Worm (Caenorhabditis elegans) whole organism, mixed stage, embryonic: ENCODE data around the gene nlp-51.

ENCODE experiments used
- bed-3 ChIP-seq: fragments of 200-800 bp; sonication (Bioruptor generic); optimal IDR thresholded peaks from 3 replicates; lab custom pipeline; 2018; ENCODE audit warnings: mild to moderate bottlenecking, missing genetic modification characterization, moderate library complexity, missing compliant biosample characterization
- blmp-1 ChIP-seq: fragments of 150-350 bp; optimal IDR thresholded peaks from 2 replicates; lab custom pipeline; 2014; ENCODE audit warnings: missing biosample characterization, missing genetic modification characterization
- ceh-43 ChIP-seq: fragments of 200-800 bp; sonication (Bioruptor generic); optimal IDR thresholded peaks from 2 replicates; lab custom pipeline; 2018; ENCODE audit warnings: mild to moderate bottlenecking, missing genetic modification characterization, moderate library complexity, missing compliant biosample characterization
- elt-1 ChIP-seq: sonication (generic microtip); optimal IDR thresholded peaks from 2 replicates; lab custom pipeline; 2017; ENCODE audit warnings: missing genetic modification characterization, mild to moderate bottlenecking, missing compliant biosample characterization, antibody characterized with exemption, moderate library complexity, borderline replicate concordance; ENCODE audit not compliant: insufficient read depth
- lin-13 ChIP-seq: fragments of 150-350 bp; optimal IDR thresholded peaks from 2 replicates; lab custom pipeline; 2014; ENCODE audit warnings: missing biosample characterization, missing genetic modification characterization
- lin-32 ChIP-seq: fragments of 200-800 bp; sonication (Bioruptor generic); optimal IDR thresholded peaks from 2 replicates; lab custom pipeline; 2018; ENCODE audit warnings: mild to moderate bottlenecking, missing genetic modification characterization, missing compliant biosample characterization
- nhr-28 ChIP-seq: fragments of 150-350 bp; optimal IDR thresholded peaks from 2 replicates; lab custom pipeline; 2014; ENCODE audit warnings: missing biosample characterization, missing genetic modification characterization
- nhr-76 ChIP-seq: sonication (generic microtip); optimal IDR thresholded peaks from 2 replicates; lab custom pipeline; 2017; ENCODE audit warnings: missing biosample characterization, missing genetic modification characterization
- pha-4 ChIP-seq: fragments of 150-350 bp; optimal IDR thresholded peaks from 2 replicates; lab custom pipeline; 2018; ENCODE audit warnings: missing biosample characterization, missing genetic modification reagents, missing genetic modification characterization
- sem-2 ChIP-seq: fragments of 200-800 bp; sonication (Bioruptor generic); optimal IDR thresholded peaks from 2 replicates; lab custom pipeline; 2018; ENCODE audit warnings: mild to moderate bottlenecking, missing genetic modification characterization, missing compliant biosample characterization
- sptf-1 ChIP-seq: sonication (generic microtip); optimal IDR thresholded peaks from 2 replicates; lab custom pipeline; 2017; ENCODE audit warnings: mild to moderate bottlenecking, missing genetic modification characterization, moderate library complexity, missing compliant biosample characterization
- unc-39 ChIP-seq: fragments of 150-350 bp; optimal IDR thresholded peaks from 2 replicates; lab custom pipeline; 2014; ENCODE audit warnings: missing biosample characterization, missing genetic modification characterization
- unc-62 ChIP-seq: fragments of 150-350 bp; optimal IDR thresholded peaks from 2 replicates; lab custom pipeline; 2014; ENCODE audit warnings: missing biosample characterization, missing genetic modification reagents, missing genetic modification characterization

- TF ChIP-seq unc-62 (GFP tag; lab: Kevin White, UChicago) (no peak), nhr-28 (tag; lab: Kevin White, UChicago) (no peak), sptf-1 (tag; lab: Kevin White, UChicago) (peak; percentile 35), pha-4 (tag; lab: Kevin White, UChicago) (no peak), ceh-43 (no peak), lin-13 (tag; lab: Kevin White, UChicago) (no peak), blmp-1 (tag; lab: Kevin White, UChicago) (no peak), nhr-76 (tag; lab: Kevin White, UChicago) (no peak), elt-1 (tag; lab: Kevin White, UChicago) (no peak), lin-32 (GFP tag; lab: Kevin White, UChicago) (no peak), unc-39 (tag; lab: Kevin White, UChicago) (no peak), bed-3 (no peak), sem-2 (GFP tag; lab: Kevin White, UChicago) (no peak)
Observed at ce11 chrII:11285282-11285933, 34.1 kb downstream of the nlp-51 start.
